Worm (Caenorhabditis elegans) whole organism, early embryonic: ENCODE results near the gene E02H4.6.

Experiments used
- B0310.2 ChIP-seq: sonication (generic microtip); optimal IDR thresholded peaks from 2 replicates; lab custom pipeline; 2016; ENCODE audit warnings: mild to moderate bottlenecking, missing genetic modification characterization, missing compliant biosample characterization
- F13C5.2 ChIP-seq: sonication (generic microtip); optimal IDR thresholded peaks from 2 replicates; lab custom pipeline; 2017; ENCODE audit warnings: mild to moderate bottlenecking, missing genetic modification characterization, inconsistent platforms, missing compliant biosample characterization
- aly-1 ChIP-seq: sonication (generic microtip); optimal IDR thresholded peaks from 2 replicates; lab custom pipeline; 2016; ENCODE audit warnings: missing genetic modification characterization, missing compliant biosample characterization
- ama-1 ChIP-seq: fragments of 150-350 bp; optimal IDR thresholded peaks from 2 replicates; lab custom pipeline; 2014
- ceh-13 ChIP-seq: fragments of 200-800 bp; sonication (Bioruptor generic); optimal IDR thresholded peaks from 2 replicates; lab custom pipeline; 2018; ENCODE audit warnings: mild to moderate bottlenecking, missing genetic modification characterization, missing compliant biosample characterization
- ceh-36 ChIP-seq: sonication (generic microtip); optimal IDR thresholded peaks from 2 replicates; lab custom pipeline; 2016; ENCODE audit warnings: missing genetic modification characterization, inconsistent platforms, missing compliant biosample characterization
- ets-7 ChIP-seq: sonication (generic microtip); optimal IDR thresholded peaks from 2 replicates; lab custom pipeline; 2016; ENCODE audit warnings: missing genotype, missing genetic modification characterization, missing compliant biosample characterization
- flt-1 ChIP-seq: fragments of 200-800 bp; sonication (Bioruptor generic); IDR thresholded peaks from 2 replicates; pipeline ENCODE4 v1.3.6; 2022; ENCODE audit warnings: missing genetic modification characterization, missing compliant biosample characterization
- hmbx-1 ChIP-seq: sonication (generic microtip); optimal IDR thresholded peaks from 2 replicates; lab custom pipeline; 2016; ENCODE audit warnings: mild to moderate bottlenecking, missing genetic modification characterization, missing compliant biosample characterization
- hmg-4 ChIP-seq: fragments of 200-800 bp; sonication (Bioruptor generic); optimal IDR thresholded peaks from 2 replicates; lab custom pipeline; 2018; ENCODE audit warnings: mild to moderate bottlenecking, missing genetic modification characterization, missing compliant biosample characterization
- hnd-1 ChIP-seq: sonication (generic microtip); optimal IDR thresholded peaks from 2 replicates; lab custom pipeline; 2016; ENCODE audit warnings: missing genetic modification characterization, missing compliant biosample characterization
- pes-1 ChIP-seq: fragments of 200-800 bp; sonication (Bioruptor generic); IDR thresholded peaks from 2 replicates; pipeline ENCODE4 v1.3.6; 2022; ENCODE audit warnings: missing genetic modification reagents, missing genetic modification characterization, missing compliant biosample characterization
- scrt-1 ChIP-seq: fragments of 200-800 bp; sonication (Bioruptor generic); IDR thresholded peaks from 2 replicates; pipeline ENCODE4 v1.3.6; 2022; ENCODE audit warnings: missing genetic modification characterization, missing compliant biosample characterization
- sea-1 ChIP-seq: fragments of 200-800 bp; sonication (Bioruptor generic); conservative IDR thresholded peaks from 2 replicates; pipeline ENCODE4 v1.3.6; 2022; ENCODE audit warnings: missing genetic modification characterization, missing compliant biosample characterization
- tbx-11 ChIP-seq: fragments of 200-800 bp; sonication (Bioruptor generic); IDR thresholded peaks from 2 replicates; pipeline ENCODE4 v1.3.6; 2022; ENCODE audit warnings: missing genetic modification characterization, missing compliant biosample characterization
- tbx-37 ChIP-seq: fragments of 200-800 bp; sonication (Bioruptor generic); conservative IDR thresholded peaks from 2 replicates; pipeline ENCODE4 v1.3.6; 2022; ENCODE audit warnings: missing genetic modification reagents, missing genetic modification characterization, missing compliant biosample characterization
- tra-4 ChIP-seq: sonication (generic microtip); optimal IDR thresholded peaks from 2 replicates; lab custom pipeline; 2017; ENCODE audit warnings: missing genetic modification characterization, missing compliant biosample characterization

The E02H4.6 gene

ce11 chrX:14252042-14252441 is at the start of gene E02H4.6:
TSS of gene E02H4.6 (minus strand) at chrX:14252142.
- TF ChIP-seq F13C5.2 (tag; lab: Kevin White, UChicago) = no peak
- TF ChIP-seq aly-1 (tag; lab: Kevin White, UChicago) = no peak
- TF ChIP-seq scrt-1 (GFP tag; lab: Robert Waterston, UW) = no peak
- TF ChIP-seq ceh-36 (tag; lab: Kevin White, UChicago) = no peak
- no peak for TF ChIP-seq B0310.2 (tag; lab: Kevin White, UChicago)
- TF ChIP-seq flt-1 = no peak
- TF ChIP-seq ets-7 (tag; lab: Kevin White, UChicago) = no peak
- no peak for TF ChIP-seq hmg-4 (GFP tag; lab: Kevin White, UChicago)
- no peak for TF ChIP-seq tra-4 (tag; lab: Kevin White, UChicago)
- TF ChIP-seq pes-1 = no peak
- TF ChIP-seq hmbx-1 (tag; lab: Kevin White, UChicago) = no peak

DNA sequence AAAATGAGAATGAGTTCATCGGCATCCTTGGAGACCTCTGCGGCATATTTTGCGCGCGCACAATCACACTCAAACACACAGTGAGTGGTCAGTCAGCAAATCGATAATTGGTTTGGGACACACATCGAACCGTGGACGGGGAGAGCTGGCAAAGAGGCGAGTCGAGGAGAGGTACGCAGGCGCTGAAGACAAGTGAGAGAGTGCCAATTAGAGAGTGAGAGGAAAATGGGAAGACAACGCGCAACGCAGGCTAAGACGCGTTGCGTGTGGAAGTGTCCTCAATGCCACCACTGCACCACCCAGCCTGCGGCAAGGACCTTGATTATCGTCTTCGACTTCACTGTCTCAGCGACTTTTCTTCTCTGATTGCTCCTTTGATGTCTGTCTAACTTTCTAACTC is 45.3 kb upstream of the E02H4.6 start:
- TF ChIP-seq hnd-1 (tag; lab: Kevin White, UChicago) (no peak), hmg-4 (GFP tag; lab: Kevin White, UChicago) (peak; percentile 75)

DNA sequence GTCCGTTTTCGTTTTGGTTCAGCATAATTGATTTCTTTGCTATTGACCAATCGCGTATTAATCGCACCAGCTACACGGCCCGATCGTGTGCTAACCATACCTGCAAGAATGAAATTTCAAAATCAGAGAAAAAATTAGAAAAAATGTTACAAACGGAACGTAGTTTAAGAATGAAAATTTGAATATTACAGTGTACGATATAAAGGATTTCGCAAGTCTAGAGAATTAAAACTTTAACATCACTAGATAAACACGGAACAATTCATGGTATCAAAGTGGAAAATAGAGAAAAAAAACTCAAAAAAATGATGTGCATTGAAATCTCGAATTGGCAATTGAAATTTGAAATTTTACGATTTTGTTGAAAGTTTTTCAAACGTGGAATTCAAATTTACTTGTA is 44.6 kb upstream of the E02H4.6 start, which contains the start of gene madd-3:
Gene madd-3 (minus strand): TSS at position 101 of the 400 bp plus-strand sequence.
- TF ChIP-seq ama-1 (lab: Kevin White, UChicago) (no peak), F13C5.2 (tag; lab: Kevin White, UChicago) (no peak), flt-1 (no peak), scrt-1 (GFP tag; lab: Robert Waterston, UW) (no peak), hmbx-1 (tag; lab: Kevin White, UChicago) (no peak), B0310.2 (tag; lab: Kevin White, UChicago) (no peak), hmg-4 (GFP tag; lab: Kevin White, UChicago) (no peak), pes-1 (no peak), tbx-37 (GFP tag; lab: Robert Waterston, UW) (no peak), tbx-11 (GFP tag; lab: Robert Waterston, UW) (no peak), tra-4 (tag; lab: Kevin White, UChicago) (no peak), aly-1 (tag; lab: Kevin White, UChicago) (no peak), ceh-13 (GFP tag; lab: Kevin White, UChicago) (no peak), ceh-36 (tag; lab: Kevin White, UChicago) (no peak), hnd-1 (tag; lab: Kevin White, UChicago) (no peak), sea-1 (no peak), ets-7 (tag; lab: Kevin White, UChicago) (no peak)

DNA sequence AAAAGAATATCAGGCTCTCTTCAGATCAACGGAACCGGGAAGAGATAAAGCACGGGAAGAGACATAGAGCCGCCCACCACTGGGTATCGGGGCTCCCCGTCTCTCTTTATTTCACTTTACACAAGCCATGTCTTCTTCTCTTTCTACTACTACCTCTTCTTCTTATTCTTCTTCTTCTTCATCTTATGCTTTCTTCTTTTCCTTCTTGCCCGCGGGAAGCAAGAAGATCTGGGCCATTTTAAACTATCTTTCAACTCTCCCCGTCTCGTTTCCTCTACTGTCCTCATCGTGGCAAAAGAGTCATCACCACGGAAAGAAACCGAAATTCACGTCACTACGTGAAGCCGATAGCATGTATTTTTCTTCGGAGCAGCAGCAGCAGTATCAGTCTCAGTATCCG is 40.7 kb upstream of the E02H4.6 start:
- TF ChIP-seq hnd-1 (tag; lab: Kevin White, UChicago) (no peak), ets-7 (tag; lab: Kevin White, UChicago) (no peak), flt-1 (no peak), pes-1 (no peak), hmbx-1 (tag; lab: Kevin White, UChicago) (no peak), ceh-36 (tag; lab: Kevin White, UChicago) (no peak), tra-4 (tag; lab: Kevin White, UChicago) (no peak), hmg-4 (GFP tag; lab: Kevin White, UChicago) (no peak), tbx-11 (GFP tag; lab: Robert Waterston, UW) (no peak), F13C5.2 (tag; lab: Kevin White, UChicago) (no peak), ama-1 (lab: Kevin White, UChicago) (no peak), aly-1 (tag; lab: Kevin White, UChicago) (no peak), tbx-37 (GFP tag; lab: Robert Waterston, UW) (no peak), scrt-1 (GFP tag; lab: Robert Waterston, UW) (no peak), sea-1 (no peak), B0310.2 (tag; lab: Kevin White, UChicago) (no peak), ceh-13 (GFP tag; lab: Kevin White, UChicago) (no peak)

DNA sequence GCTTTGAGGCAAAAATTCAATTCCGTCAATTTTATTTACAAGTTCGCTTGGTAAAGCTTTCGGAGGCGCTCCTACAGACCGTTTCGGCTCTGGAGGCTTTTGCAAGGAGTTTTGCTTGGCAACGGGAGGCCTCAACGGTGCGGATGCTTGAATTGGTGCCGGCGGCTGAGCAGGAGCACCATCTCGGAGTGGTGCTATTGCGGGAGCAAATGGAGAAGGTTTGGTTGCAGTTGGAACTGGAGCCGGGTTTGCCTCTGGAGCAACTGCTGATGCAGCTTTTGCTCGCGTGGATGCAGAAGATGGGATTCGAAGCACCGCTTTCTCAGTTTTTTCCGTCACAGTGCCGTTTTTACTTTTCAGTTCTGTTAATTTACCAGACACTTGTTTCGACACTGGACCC is 38.1 kb upstream of the E02H4.6 start:
- no peak for TF ChIP-seq hnd-1 (tag; lab: Kevin White, UChicago)
- no peak for TF ChIP-seq aly-1 (tag; lab: Kevin White, UChicago)
- no peak for TF ChIP-seq ets-7 (tag; lab: Kevin White, UChicago)
- no peak for TF ChIP-seq ceh-13 (GFP tag; lab: Kevin White, UChicago)
- no peak for TF ChIP-seq pes-1
- TF ChIP-seq sea-1 = no peak
- TF ChIP-seq ama-1 (lab: Kevin White, UChicago) = no peak
- no peak for TF ChIP-seq hmbx-1 (tag; lab: Kevin White, UChicago)
- no peak for TF ChIP-seq tbx-11 (GFP tag; lab: Robert Waterston, UW)
- no peak for TF ChIP-seq scrt-1 (GFP tag; lab: Robert Waterston, UW)
- TF ChIP-seq hmg-4 (GFP tag; lab: Kevin White, UChicago) = no peak
- TF ChIP-seq flt-1 = no peak
- no peak for TF ChIP-seq B0310.2 (tag; lab: Kevin White, UChicago)
- TF ChIP-seq tra-4 (tag; lab: Kevin White, UChicago) = no peak
- no peak for TF ChIP-seq F13C5.2 (tag; lab: Kevin White, UChicago)
- no peak for TF ChIP-seq ceh-36 (tag; lab: Kevin White, UChicago)
- TF ChIP-seq tbx-37 (GFP tag; lab: Robert Waterston, UW) = no peak

ce11 chrX:14287888-14288287 is 35.9 kb upstream of the E02H4.6 start:
- TF ChIP-seq tbx-37 (GFP tag; lab: Robert Waterston, UW) = no peak
- no peak for TF ChIP-seq ama-1 (lab: Kevin White, UChicago)
- no peak for TF ChIP-seq flt-1
- TF ChIP-seq F13C5.2 (tag; lab: Kevin White, UChicago) = no peak
- no peak for TF ChIP-seq B0310.2 (tag; lab: Kevin White, UChicago)
- TF ChIP-seq tra-4 (tag; lab: Kevin White, UChicago) = no peak
- no peak for TF ChIP-seq ceh-36 (tag; lab: Kevin White, UChicago)
- no peak for TF ChIP-seq aly-1 (tag; lab: Kevin White, UChicago)
- no peak for TF ChIP-seq tbx-11 (GFP tag; lab: Robert Waterston, UW)
- no peak for TF ChIP-seq hmbx-1 (tag; lab: Kevin White, UChicago)

DNA sequence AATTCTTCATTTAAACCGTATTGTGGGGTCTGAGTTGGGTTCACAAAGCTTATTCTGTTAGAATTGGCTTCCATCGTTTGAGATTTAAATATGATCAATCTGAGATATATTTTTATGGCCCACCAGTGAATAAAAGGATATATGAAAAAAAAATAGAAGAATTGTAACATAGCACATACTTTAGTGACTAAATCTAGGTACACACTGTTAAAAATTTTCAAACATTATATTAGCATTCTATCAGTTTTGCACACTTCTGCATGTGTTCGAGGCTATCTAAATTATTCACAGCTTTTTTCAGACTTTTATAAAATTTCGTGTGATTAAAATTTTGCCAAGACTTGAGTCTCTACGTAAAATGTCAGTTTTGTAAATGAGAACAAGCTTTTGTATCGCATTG is 29.6 kb upstream of the E02H4.6 start, which contains the start of gene E02H4.2:
Gene E02H4.2 (minus strand): TSS at position 101 of the 400 bp plus-strand sequence.
- TF ChIP-seq tbx-37 (GFP tag; lab: Robert Waterston, UW) (no peak), pes-1 (no peak), F13C5.2 (tag; lab: Kevin White, UChicago) (no peak), hnd-1 (tag; lab: Kevin White, UChicago) (no peak)
